Worm (Caenorhabditis elegans) whole organism, L2 larva: Measurements from ENCODE around the gene clc-26.

Experiments used
- C34F6.9 ChIP-seq: fragments of 150-350 bp; optimal IDR thresholded peaks from 2 replicates; lab custom pipeline; 2014; ENCODE audit warnings: missing biosample characterization, missing genetic modification characterization
- F13H6.1 ChIP-seq: sonication (generic microtip); optimal IDR thresholded peaks from 2 replicates; lab custom pipeline; 2016; ENCODE audit warnings: missing genetic modification characterization, missing compliant biosample characterization
- R02D3.7 ChIP-seq: fragments of 150-350 bp; optimal IDR thresholded peaks from 2 replicates; lab custom pipeline; 2014; ENCODE audit warnings: missing biosample characterization, missing genetic modification characterization
- ZK546.5 ChIP-seq: sonication (generic microtip); optimal IDR thresholded peaks from 2 replicates; lab custom pipeline; 2017; ENCODE audit warnings: missing biosample characterization, missing genetic modification characterization
- ama-1 ChIP-seq: fragments of 150-350 bp; optimal IDR thresholded peaks from 2 replicates; lab custom pipeline; 2018; ENCODE audit warnings: inconsistent platforms
- ceh-82 ChIP-seq: fragments of 150-350 bp; optimal IDR thresholded peaks from 2 replicates; lab custom pipeline; 2014; ENCODE audit warnings: missing biosample characterization, missing genetic modification characterization
- crh-2 ChIP-seq: sonication (generic microtip); optimal IDR thresholded peaks from 2 replicates; lab custom pipeline; 2017; ENCODE audit warnings: missing biosample characterization, missing genetic modification characterization
- egl-27 ChIP-seq: sonication (generic microtip); optimal IDR thresholded peaks from 3 replicates; lab custom pipeline; 2017; ENCODE audit warnings: missing biosample characterization, missing genetic modification reagents, missing genetic modification characterization
- elt-3 ChIP-seq: sonication (generic microtip); optimal IDR thresholded peaks from 2 replicates; lab custom pipeline; 2017; ENCODE audit warnings: missing biosample characterization, missing genetic modification characterization
- fos-1 ChIP-seq: fragments of 150-350 bp; optimal IDR thresholded peaks from 2 replicates; lab custom pipeline; 2014; ENCODE audit warnings: missing biosample characterization, missing genetic modification characterization
- gmeb-1 ChIP-seq: fragments of 150-350 bp; optimal IDR thresholded peaks from 2 replicates; lab custom pipeline; 2014; ENCODE audit warnings: missing biosample characterization, missing genetic modification characterization
- lin-13 ChIP-seq: fragments of 150-350 bp; optimal IDR thresholded peaks from 2 replicates; lab custom pipeline; 2014; ENCODE audit warnings: missing biosample characterization, missing genetic modification reagents, missing genetic modification characterization
- lsy-2 ChIP-seq, 2 experiments: fragments of 150-350 bp in 1 of 2; sonication (generic microtip) in 1 of 2; optimal IDR thresholded peaks; 2 replicates each; lab custom pipeline; 2014 to 2017; ENCODE audit warnings: missing biosample characterization in 2 of 2, missing genetic modification characterization in 2 of 2
- mab-5 ChIP-seq: fragments of 150-350 bp; optimal IDR thresholded peaks from 2 replicates; lab custom pipeline; 2014; ENCODE audit warnings: missing biosample characterization, missing genetic modification characterization
- mbf-1 ChIP-seq: sonication (generic microtip); optimal IDR thresholded peaks from 2 replicates; lab custom pipeline; 2017; ENCODE audit warnings: missing biosample characterization, missing genetic modification characterization
- nhr-10 ChIP-seq: sonication (generic microtip); optimal IDR thresholded peaks from 2 replicates; lab custom pipeline; 2017; ENCODE audit warnings: missing biosample characterization, missing genetic modification characterization
- nhr-11 ChIP-seq: fragments of 150-350 bp; optimal IDR thresholded peaks from 2 replicates; lab custom pipeline; 2014; ENCODE audit warnings: missing biosample characterization, missing genetic modification characterization
- nhr-12 ChIP-seq: fragments of 150-350 bp; optimal IDR thresholded peaks from 2 replicates; lab custom pipeline; 2014; ENCODE audit warnings: missing biosample characterization, missing genetic modification characterization
- nhr-129 ChIP-seq: fragments of 150-350 bp; optimal IDR thresholded peaks from 2 replicates; lab custom pipeline; 2014; ENCODE audit warnings: missing biosample characterization, missing genetic modification characterization
- nhr-21 ChIP-seq: fragments of 150-350 bp; optimal IDR thresholded peaks from 2 replicates; lab custom pipeline; 2014; ENCODE audit warnings: missing biosample characterization, missing genetic modification characterization
- nhr-23 ChIP-seq: fragments of 150-350 bp; optimal IDR thresholded peaks from 2 replicates; lab custom pipeline; 2014; ENCODE audit warnings: missing biosample characterization, missing genetic modification reagents, missing genetic modification characterization
- nhr-237 ChIP-seq: fragments of 150-350 bp; optimal IDR thresholded peaks from 2 replicates; lab custom pipeline; 2014; ENCODE audit warnings: missing biosample characterization, missing genetic modification characterization
- nhr-25 ChIP-seq: fragments of 150-350 bp; sonication (generic microtip); optimal IDR thresholded peaks from 3 replicates; lab custom pipeline; 2014; ENCODE audit warnings: missing biosample characterization, missing genetic modification characterization
- peb-1 ChIP-seq: fragments of 150-350 bp; optimal IDR thresholded peaks from 2 replicates; lab custom pipeline; 2014; ENCODE audit warnings: missing biosample characterization, missing genetic modification characterization
- sem-4 ChIP-seq: fragments of 150-350 bp; optimal IDR thresholded peaks from 2 replicates; lab custom pipeline; 2014; ENCODE audit warnings: missing biosample characterization, missing genetic modification reagents, missing genetic modification characterization
- sma-3 ChIP-seq: sonication (generic microtip); optimal IDR thresholded peaks from 2 replicates; lab custom pipeline; 2016; ENCODE audit warnings: missing genetic modification reagents, missing genetic modification characterization, missing compliant biosample characterization
- sma-9 ChIP-seq, 2 experiments: fragments of 150-350 bp in 1 of 2; sonication (generic microtip) in 1 of 2; optimal IDR thresholded peaks; 2 replicates each; lab custom pipeline; 2014 to 2016; ENCODE audit warnings: missing genetic modification characterization in 2 of 2, mild to moderate bottlenecking in 1 of 2, missing biosample characterization in 1 of 2, missing compliant biosample characterization in 1 of 2, missing genetic modification reagents in 1 of 2, moderate library complexity in 1 of 2
- unc-39 ChIP-seq: fragments of 150-350 bp; optimal IDR thresholded peaks from 2 replicates; lab custom pipeline; 2014; ENCODE audit warnings: missing biosample characterization, missing genetic modification characterization
- unc-55 ChIP-seq: fragments of 150-350 bp; sonication (generic microtip); optimal IDR thresholded peaks from 3 replicates; lab custom pipeline; 2014; ENCODE audit warnings: missing biosample characterization, missing genetic modification reagents, missing genetic modification characterization
- unc-62 ChIP-seq: fragments of 150-350 bp; optimal IDR thresholded peaks from 2 replicates; lab custom pipeline; 2014; ENCODE audit warnings: missing biosample characterization, missing genetic modification reagents, missing genetic modification characterization
- zag-1 ChIP-seq: fragments of 150-350 bp; optimal IDR thresholded peaks from 2 replicates; lab custom pipeline; 2014; ENCODE audit warnings: missing biosample characterization, missing genetic modification characterization
- ztf-1 ChIP-seq: fragments of 200-800 bp; sonication (Bioruptor generic); conservative IDR thresholded peaks from 2 replicates; pipeline ENCODE4 v1.3.6; 2022; ENCODE audit warnings: missing genetic modification characterization, missing compliant biosample characterization

The clc-26 gene

DNA sequence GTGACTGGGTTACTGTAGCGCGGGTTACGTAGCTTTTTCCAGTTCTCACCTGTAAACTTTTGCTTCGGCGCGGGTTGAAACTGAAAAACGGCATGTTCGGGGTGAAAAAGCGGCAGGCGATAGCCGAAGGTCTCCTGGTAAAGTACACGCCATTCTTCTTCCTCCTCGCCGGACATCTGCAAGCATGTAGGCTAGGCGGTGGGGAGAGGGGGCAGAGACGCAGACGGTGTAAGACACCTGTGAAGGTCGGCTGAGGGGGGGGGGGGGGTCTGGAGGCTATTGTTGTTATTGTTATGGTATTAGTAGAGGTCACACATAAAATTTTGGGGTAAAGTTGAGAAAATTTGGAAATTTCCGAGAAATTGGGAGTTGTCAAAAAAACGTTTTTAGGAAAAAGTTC, 22.2 kb upstream of the clc-26 start, which contains the start of gene fbxo-11.2:
Gene fbxo-11.2 (minus strand): TSS at position 176 of the 400 bp plus-strand sequence.
- no peak for TF ChIP-seq nhr-23 (tag; lab: Kevin White, UChicago)
- no peak for TF ChIP-seq F13H6.1 (tag; lab: Kevin White, UChicago)
- TF ChIP-seq sem-4 (tag; lab: Kevin White, UChicago) = no peak
- TF ChIP-seq lin-13 (GFP tag; lab: Kevin White, UChicago) = no peak
- TF ChIP-seq nhr-129 (tag; lab: Kevin White, UChicago) = no peak
- TF ChIP-seq sma-3 = no peak
- peak; percentile 3 for TF ChIP-seq nhr-25 (tag; lab: Kevin White, UChicago)
- TF ChIP-seq peb-1 (tag; lab: Kevin White, UChicago) = no peak

DNA sequence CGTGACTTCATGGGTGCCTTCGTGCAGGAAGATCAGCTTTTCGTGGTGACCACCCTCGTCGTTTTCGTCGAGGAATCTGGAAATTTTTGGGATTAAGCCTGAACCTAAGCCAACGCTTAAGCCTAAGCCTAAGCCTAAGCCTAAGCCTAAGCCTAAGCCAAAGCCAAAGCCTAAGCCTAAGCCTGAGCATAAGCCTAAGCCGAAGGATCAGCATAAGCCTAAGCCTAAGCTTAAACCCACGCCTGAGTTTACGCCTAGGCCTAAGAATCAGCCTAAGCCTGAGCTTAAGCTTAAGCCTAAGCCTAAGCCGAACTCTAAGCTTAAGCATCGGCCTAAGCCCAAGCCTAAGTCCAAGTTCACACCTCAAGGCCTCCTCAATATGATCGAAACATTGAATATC, 21.4 kb upstream of the clc-26 start:
- TF ChIP-seq F13H6.1 (tag; lab: Kevin White, UChicago) = no peak
- no peak for TF ChIP-seq sem-4 (tag; lab: Kevin White, UChicago)

DNA sequence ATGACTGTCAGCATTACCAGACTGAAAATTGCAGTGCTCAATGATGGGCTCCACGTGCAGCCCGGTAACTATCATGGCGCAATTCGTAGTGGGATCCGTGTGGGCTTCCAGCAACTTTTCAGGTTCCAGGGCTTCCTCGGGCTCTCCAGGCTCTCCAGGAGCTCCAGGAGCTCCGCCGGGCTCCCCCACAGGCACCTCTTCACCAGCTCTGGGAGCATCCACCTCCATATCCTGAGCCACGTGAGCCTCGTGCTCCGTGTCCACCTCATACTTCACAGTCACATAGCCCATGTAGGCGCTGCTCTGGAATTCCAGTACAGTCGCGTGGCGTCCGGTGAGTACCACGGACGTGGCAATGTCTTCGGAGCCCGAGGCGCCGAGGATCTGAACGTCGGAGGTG, 21.0 kb upstream of the clc-26 start:
- no peak for TF ChIP-seq unc-55 (GFP tag; lab: Kevin White, UChicago)

DNA sequence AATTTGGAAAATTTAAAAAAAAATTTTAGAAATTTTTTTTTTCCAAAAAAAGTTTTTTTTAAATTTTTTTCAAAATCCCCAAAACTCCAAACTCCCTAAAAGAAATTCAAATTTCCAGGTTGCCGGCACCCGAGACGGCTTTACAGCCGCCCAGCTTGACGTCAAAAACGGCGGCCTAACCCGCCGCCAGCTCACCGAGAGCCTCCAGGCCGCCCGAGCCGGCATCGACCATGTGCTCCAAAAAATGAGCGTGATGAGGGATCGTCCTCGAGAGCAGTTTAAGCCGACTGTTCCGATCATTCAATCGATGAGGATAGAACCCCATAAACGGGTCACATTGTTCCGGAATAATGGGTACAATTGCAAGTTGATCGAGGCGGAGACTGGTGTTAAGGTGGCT, 12.9 kb upstream of the clc-26 start:
- TF ChIP-seq egl-27 (tag; lab: Kevin White, UChicago) (no peak), nhr-129 (tag; lab: Kevin White, UChicago) (no peak), nhr-10 (no peak)

DNA sequence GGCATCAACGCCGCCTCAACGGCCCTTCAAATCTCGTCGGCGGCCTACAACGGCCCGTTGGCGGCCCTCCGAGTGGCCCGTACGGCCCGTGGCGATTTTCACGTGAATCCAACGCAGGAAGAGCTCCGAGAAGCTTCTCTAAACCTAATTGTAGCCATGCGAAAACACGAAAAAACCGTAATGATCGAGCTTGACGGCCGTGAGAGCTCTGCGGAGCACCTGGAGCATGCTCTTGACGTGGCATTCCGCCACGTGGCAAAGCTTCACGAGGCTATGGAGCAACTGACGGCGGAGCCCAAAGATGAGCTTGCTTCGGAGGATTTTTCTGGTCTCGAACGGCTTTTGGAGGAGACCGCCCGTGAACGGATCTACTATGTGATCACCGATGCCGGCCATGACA, 9.2 kb upstream of the clc-26 start:
- TF ChIP-seq nhr-11 (tag; lab: Kevin White, UChicago) (no peak), R02D3.7 (tag; lab: Kevin White, UChicago) (no peak), nhr-12 (tag; lab: Kevin White, UChicago) (no peak), nhr-129 (tag; lab: Kevin White, UChicago) (no peak), unc-62 (GFP tag; lab: Kevin White, UChicago) (no peak), ztf-1 (GFP tag; lab: Robert Waterston, UW) (no peak), ceh-82 (tag; lab: Kevin White, UChicago) (no peak), sma-9 (GFP tag; optimal IDR thresholded peaks at IDR 0.05; lab: Kevin White, UChicago) (no peak), sma-9 (tag; optimal IDR thresholded peaks at IDR 0.05; lab: Kevin White, UChicago) (no peak), nhr-10 (no peak), ama-1 (lab: Kevin White, UChicago) (no peak), nhr-25 (tag; lab: Kevin White, UChicago) (no peak), unc-39 (tag; lab: Kevin White, UChicago) (no peak), nhr-237 (tag; lab: Kevin White, UChicago) (no peak)

DNA sequence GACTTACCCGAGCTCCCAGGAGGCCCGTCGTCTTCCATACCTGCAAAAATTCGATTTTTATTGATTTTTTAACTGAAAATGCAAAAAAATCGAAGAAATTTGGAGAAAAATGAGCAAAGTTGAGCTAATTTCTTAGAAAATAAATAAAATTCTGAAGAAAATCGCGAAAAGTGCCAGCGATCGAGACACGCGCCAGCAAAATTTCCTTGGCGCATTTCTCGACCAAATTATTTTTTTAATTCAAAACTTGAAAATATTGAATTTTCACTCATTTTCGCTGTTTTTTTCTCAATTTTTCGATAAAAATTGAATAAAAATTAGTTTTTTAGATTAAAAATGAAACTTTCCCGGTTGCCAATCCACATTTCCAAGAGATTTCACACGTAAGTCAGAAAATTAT, 6.3 kb upstream of the clc-26 start, which contains the start of the genes chin-1 and BE0003N10.1:
Gene chin-1 (minus strand): TSS at position 40 of the 400 bp plus-strand sequence.
Gene BE0003N10.1 (plus strand): TSS at position 320 of the 400 bp plus-strand sequence.
- TF ChIP-seq mab-5 (tag; lab: Kevin White, UChicago) = peak; percentile 4
- TF ChIP-seq unc-62 (GFP tag; lab: Kevin White, UChicago) = no peak
- TF ChIP-seq zag-1 (tag; lab: Kevin White, UChicago) = no peak
- peak; percentile 53 for TF ChIP-seq nhr-25 (tag; lab: Kevin White, UChicago)
- peak; percentile 69 for TF ChIP-seq C34F6.9 (tag; lab: Kevin White, UChicago)
- TF ChIP-seq unc-55 (GFP tag; lab: Kevin White, UChicago) = peak; percentile 57
- TF ChIP-seq lsy-2 (tag; optimal IDR thresholded peaks at IDR 0.05; lab: Kevin White, UChicago) = peak; percentile 60 to 77
- TF ChIP-seq F13H6.1 (tag; lab: Kevin White, UChicago) = peak; percentile 24
- no peak for TF ChIP-seq ztf-1 (GFP tag; lab: Robert Waterston, UW)
- TF ChIP-seq mbf-1 (tag; lab: Kevin White, UChicago) = no peak
- no peak for TF ChIP-seq elt-3 (tag; lab: Kevin White, UChicago)
- no peak for TF ChIP-seq sem-4 (tag; lab: Kevin White, UChicago)
- peak; percentile 12 for TF ChIP-seq fos-1 (tag; lab: Kevin White, UChicago)
- TF ChIP-seq ZK546.5 (tag; lab: Kevin White, UChicago) = no peak
- no peak for TF ChIP-seq nhr-21 (tag; lab: Kevin White, UChicago)
- TF ChIP-seq sma-9 (GFP tag; optimal IDR thresholded peaks at IDR 0.05; lab: Kevin White, UChicago) = peak; percentile 9
- TF ChIP-seq sma-9 (tag; optimal IDR thresholded peaks at IDR 0.05; lab: Kevin White, UChicago) = no peak
- TF ChIP-seq crh-2 (tag; lab: Kevin White, UChicago) = no peak
- TF ChIP-seq gmeb-1 (tag; lab: Kevin White, UChicago) = peak; percentile 63
- TF ChIP-seq lin-13 (GFP tag; lab: Kevin White, UChicago) = peak; percentile 63
- TF ChIP-seq, all 48 proteins: peak for 10
